Worm (Caenorhabditis elegans) whole organism, late embryonic: ENCODE results near the gene fbxa-71.

Experiments used
- C38D4.7 ChIP-seq: fragments of 200-800 bp; sonication (Bioruptor generic); optimal IDR thresholded peaks from 2 replicates; lab custom pipeline; 2018; ENCODE audit warnings: mild to moderate bottlenecking, missing genetic modification characterization, moderate library complexity, missing compliant biosample characterization
- K02D7.2 ChIP-seq: sonication (generic microtip); optimal IDR thresholded peaks from 2 replicates; lab custom pipeline; 2017; ENCODE audit warnings: mild to moderate bottlenecking, missing genetic modification characterization, missing compliant biosample characterization
- Y22D7AL.16 ChIP-seq: sonication (generic microtip); optimal IDR thresholded peaks from 2 replicates; lab custom pipeline; 2016; ENCODE audit warnings: missing genetic modification characterization, missing compliant biosample characterization
- ahr-1 ChIP-seq: sonication (generic microtip); optimal IDR thresholded peaks from 2 replicates; lab custom pipeline; 2016; ENCODE audit warnings: missing genetic modification characterization, missing compliant biosample characterization
- ama-1 ChIP-seq: fragments of 150-350 bp; optimal IDR thresholded peaks from 2 replicates; lab custom pipeline; 2014
- ceh-14 ChIP-seq: sonication (generic microtip); optimal IDR thresholded peaks from 2 replicates; lab custom pipeline; 2016; ENCODE audit warnings: missing genotype, missing genetic modification characterization, missing compliant biosample characterization
- ceh-18 ChIP-seq: sonication (generic microtip); optimal IDR thresholded peaks from 2 replicates; lab custom pipeline; 2016; ENCODE audit warnings: missing genetic modification characterization, missing compliant biosample characterization
- ceh-2 ChIP-seq: sonication (generic microtip); optimal IDR thresholded peaks from 2 replicates; lab custom pipeline; 2016; ENCODE audit warnings: missing genotype, missing genetic modification characterization, missing compliant biosample characterization
- ceh-24 ChIP-seq: sonication (generic microtip); optimal IDR thresholded peaks from 2 replicates; lab custom pipeline; 2016; ENCODE audit warnings: mild to moderate bottlenecking, missing genetic modification characterization, missing compliant biosample characterization
- ceh-30 ChIP-seq: fragments of 150-350 bp; optimal IDR thresholded peaks from 2 replicates; lab custom pipeline; 2014; ENCODE audit warnings: missing biosample characterization, missing genetic modification characterization
- ceh-31 ChIP-seq: sonication (generic microtip); optimal IDR thresholded peaks from 2 replicates; lab custom pipeline; 2016; ENCODE audit warnings: missing genetic modification characterization, missing compliant biosample characterization
- ceh-34 ChIP-seq: sonication (generic microtip); optimal IDR thresholded peaks from 2 replicates; lab custom pipeline; 2016; ENCODE audit warnings: mild to moderate bottlenecking, missing genetic modification characterization, missing compliant biosample characterization
- ceh-45 ChIP-seq: fragments of 200-800 bp; sonication (Bioruptor generic); IDR thresholded peaks from 2 replicates; pipeline ENCODE4 v1.3.6; 2022; ENCODE audit warnings: missing genetic modification reagents, missing genetic modification characterization, missing compliant biosample characterization
- ceh-48 ChIP-seq: sonication (generic microtip); optimal IDR thresholded peaks from 2 replicates; lab custom pipeline; 2016; ENCODE audit warnings: missing genetic modification characterization, inconsistent platforms, missing compliant biosample characterization
- che-1 ChIP-seq: sonication (generic microtip); optimal IDR thresholded peaks from 2 replicates; lab custom pipeline; 2016; ENCODE audit warnings: mild to moderate bottlenecking, missing genetic modification characterization, missing compliant biosample characterization
- dve-1 ChIP-seq: sonication (generic microtip); optimal IDR thresholded peaks from 2 replicates; lab custom pipeline; 2017; ENCODE audit warnings: antibody characterized with exemption, mild to moderate bottlenecking, missing genetic modification characterization, missing compliant biosample characterization
- fax-1 ChIP-seq: sonication (generic microtip); optimal IDR thresholded peaks from 2 replicates; lab custom pipeline; 2016; ENCODE audit warnings: missing genotype, missing genetic modification characterization, missing compliant biosample characterization
- fkh-10 ChIP-seq: fragments of 150-350 bp; optimal IDR thresholded peaks from 2 replicates; lab custom pipeline; 2014; ENCODE audit warnings: missing biosample characterization, missing genetic modification reagents, missing genetic modification characterization
- hlh-13 ChIP-seq: fragments of 200-800 bp; sonication (Bioruptor generic); optimal IDR thresholded peaks from 2 replicates; lab custom pipeline; 2018; ENCODE audit warnings: mild to moderate bottlenecking, missing genetic modification characterization, missing compliant biosample characterization
- hlh-15 ChIP-seq: sonication (generic microtip); optimal IDR thresholded peaks from 2 replicates; lab custom pipeline; 2016; ENCODE audit warnings: missing genetic modification characterization, missing compliant biosample characterization
- hlh-30 ChIP-seq: sonication (generic microtip); optimal IDR thresholded peaks from 2 replicates; lab custom pipeline; 2017; ENCODE audit warnings: antibody characterized with exemption, missing genetic modification characterization, missing compliant biosample characterization; ENCODE audit not compliant: insufficient read depth
- lim-6 ChIP-seq: sonication (generic microtip); optimal IDR thresholded peaks from 2 replicates; lab custom pipeline; 2016; ENCODE audit warnings: missing genetic modification characterization, missing compliant biosample characterization
- lin-11 ChIP-seq: fragments of 200-800 bp; sonication (Bioruptor generic); optimal IDR thresholded peaks from 2 replicates; lab custom pipeline; 2018; ENCODE audit warnings: mild to moderate bottlenecking, missing genetic modification characterization, missing compliant biosample characterization
- madf-2 ChIP-seq: sonication (generic microtip); optimal IDR thresholded peaks from 2 replicates; lab custom pipeline; 2017; ENCODE audit warnings: missing genetic modification characterization, missing compliant biosample characterization
- mec-3 ChIP-seq: sonication (generic microtip); optimal IDR thresholded peaks from 2 replicates; lab custom pipeline; 2016; ENCODE audit warnings: borderline replicate concordance, missing genetic modification characterization, missing compliant biosample characterization
- nhr-11 ChIP-seq: fragments of 150-350 bp; optimal IDR thresholded peaks from 2 replicates; lab custom pipeline; 2014; ENCODE audit warnings: missing biosample characterization, missing genetic modification characterization
- npax-4 ChIP-seq: sonication (generic microtip); optimal IDR thresholded peaks from 2 replicates; lab custom pipeline; 2016; ENCODE audit warnings: missing genetic modification characterization, missing compliant biosample characterization
- pag-3 ChIP-seq: sonication (generic microtip); optimal IDR thresholded peaks from 2 replicates; lab custom pipeline; 2016; ENCODE audit warnings: missing compliant biosample characterization, missing genetic modification characterization, borderline replicate concordance
- pat-9 ChIP-seq: fragments of 200-800 bp; sonication (Bioruptor generic); optimal IDR thresholded peaks from 2 replicates; lab custom pipeline; 2018; ENCODE audit warnings: mild to moderate bottlenecking, missing genetic modification characterization, moderate library complexity, missing compliant biosample characterization
- pax-1 ChIP-seq: fragments of 150-350 bp; optimal IDR thresholded peaks from 2 replicates; lab custom pipeline; 2014; ENCODE audit warnings: missing biosample characterization, missing genetic modification characterization
- pha-2 ChIP-seq: sonication (generic microtip); optimal IDR thresholded peaks from 2 replicates; lab custom pipeline; 2017; ENCODE audit warnings: mild to moderate bottlenecking, missing genetic modification characterization, missing compliant biosample characterization
- pha-4 ChIP-seq: fragments of 150-350 bp; optimal IDR thresholded peaks from 2 replicates; lab custom pipeline; 2018; ENCODE audit warnings: missing biosample characterization, missing genetic modification reagents, missing genetic modification characterization
- ref-2 ChIP-seq: sonication (generic microtip); optimal IDR thresholded peaks from 2 replicates; lab custom pipeline; 2016; ENCODE audit warnings: missing genetic modification characterization, missing compliant biosample characterization
- rnt-1 ChIP-seq: sonication (generic microtip); optimal IDR thresholded peaks from 2 replicates; lab custom pipeline; 2016; ENCODE audit warnings: missing genetic modification characterization, missing compliant biosample characterization
- sdc-2 ChIP-seq: sonication (generic microtip); optimal IDR thresholded peaks from 2 replicates; lab custom pipeline; 2016; ENCODE audit warnings: missing genotype, missing genetic modification characterization, missing compliant biosample characterization
- syd-9 ChIP-seq: sonication (generic microtip); optimal IDR thresholded peaks from 2 replicates; lab custom pipeline; 2016; ENCODE audit warnings: mild to moderate bottlenecking, missing genetic modification characterization, moderate library complexity, missing compliant biosample characterization
- ttx-3 ChIP-seq: sonication (generic microtip); optimal IDR thresholded peaks from 2 replicates; lab custom pipeline; 2016; ENCODE audit warnings: missing genetic modification reagents, missing genetic modification characterization, missing compliant biosample characterization
- unc-3 ChIP-seq, 2 experiments: fragments of 200-800 bp in 1 of 2; sonication (Bioruptor generic) in 1 of 2; sonication (generic microtip) in 1 of 2; conservative IDR thresholded peaks in 1 of 2; optimal IDR thresholded peaks in 1 of 2; 2 replicates each; pipeline versions ENCODE4 v1.3.6 to Lab custom; 2016 to 2022; ENCODE audit warnings: missing compliant biosample characterization in 2 of 2, missing genetic modification characterization in 2 of 2, missing genetic modification reagents in 1 of 2
- unc-42 ChIP-seq: sonication (generic microtip); optimal IDR thresholded peaks from 2 replicates; lab custom pipeline; 2016; ENCODE audit warnings: missing genotype, missing genetic modification characterization, missing compliant biosample characterization
- unc-55 ChIP-seq: sonication (generic microtip); optimal IDR thresholded peaks from 2 replicates; lab custom pipeline; 2017; ENCODE audit warnings: missing biosample characterization, missing genetic modification reagents, missing genetic modification characterization
- unc-86 ChIP-seq: sonication (generic microtip); optimal IDR thresholded peaks from 2 replicates; lab custom pipeline; 2016; ENCODE audit warnings: missing genetic modification characterization, missing compliant biosample characterization
- zip-5 ChIP-seq: sonication (generic microtip); optimal IDR thresholded peaks from 2 replicates; lab custom pipeline; 2016; ENCODE audit warnings: missing genetic modification characterization, missing compliant biosample characterization
- ztf-16 ChIP-seq: sonication (generic microtip); optimal IDR thresholded peaks from 2 replicates; lab custom pipeline; 2017; ENCODE audit warnings: missing genetic modification characterization, missing compliant biosample characterization

Gene fbxa-71

DNA sequence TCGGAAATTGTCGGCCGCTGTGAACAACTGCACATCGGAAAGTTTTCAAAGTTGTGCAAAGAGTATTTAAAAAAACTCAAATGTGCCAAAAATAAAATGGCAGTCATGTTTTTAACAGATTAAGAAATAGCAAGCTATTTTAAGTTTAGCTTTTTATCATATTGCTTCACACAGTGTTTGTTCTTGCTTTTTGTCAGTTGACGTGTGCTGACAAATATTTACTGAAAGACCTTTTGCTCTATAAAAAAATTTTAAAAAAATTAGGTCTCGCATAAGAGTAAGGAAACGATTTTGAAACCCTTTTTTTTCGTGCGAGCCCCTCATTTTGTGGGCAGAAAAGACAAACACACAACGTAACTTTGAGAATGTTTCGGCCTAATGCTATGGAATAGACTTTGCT is at the start of gene fbxa-71:
fbxa-71 (plus strand) TSS at position 301 of the 400 bp plus-strand sequence.
- no peak for TF ChIP-seq npax-4
- no peak for TF ChIP-seq Y22D7AL.16 (tag; lab: Kevin White, UChicago)
- TF ChIP-seq ceh-45 = no peak
- no peak for TF ChIP-seq ref-2
- TF ChIP-seq C38D4.7 = no peak
- no peak for TF ChIP-seq sdc-2 (tag; lab: Kevin White, UChicago)
- no peak for TF ChIP-seq ceh-48 (tag; lab: Kevin White, UChicago)
- no peak for TF ChIP-seq syd-9

DNA sequence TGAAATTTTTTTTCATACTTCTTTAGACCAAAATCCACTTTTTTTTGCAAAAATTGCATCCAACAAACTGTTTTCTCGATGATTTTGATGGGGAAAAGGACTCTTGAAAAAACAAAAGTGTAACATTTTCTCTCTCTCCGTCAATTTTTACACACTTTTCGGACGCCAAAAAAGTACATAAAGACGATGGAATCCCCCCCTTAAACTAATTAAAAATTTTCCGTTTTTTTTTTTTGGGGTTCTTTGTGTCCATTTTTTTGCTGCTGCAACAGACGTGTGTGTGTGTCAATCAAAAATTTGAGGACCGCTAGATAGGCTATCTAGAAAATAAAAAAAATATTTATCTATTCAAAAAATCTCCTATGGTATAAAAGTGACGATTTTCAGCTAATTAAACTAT is 47.8 kb upstream of the fbxa-71 start, which contains the start of gene C39B5.5:
C39B5.5 (plus strand) TSS at position 301 of the 400 bp plus-strand sequence.
- TF ChIP-seq unc-86 (tag; lab: Kevin White, UChicago) (no peak), ref-2 (no peak), Y22D7AL.16 (tag; lab: Kevin White, UChicago) (no peak), mec-3 (tag; lab: Kevin White, UChicago) (no peak), dve-1 (tag; lab: Kevin White, UChicago) (no peak), pat-9 (tag; lab: Kevin White, UChicago) (no peak), rnt-1 (no peak), zip-5 (tag; lab: Kevin White, UChicago) (no peak), ceh-14 (tag; lab: Kevin White, UChicago) (no peak), ceh-24 (tag; lab: Kevin White, UChicago) (no peak), ceh-48 (tag; lab: Kevin White, UChicago) (no peak), unc-42 (tag; lab: Kevin White, UChicago) (no peak), hlh-13 (no peak), hlh-30 (tag; lab: Kevin White, UChicago) (no peak)

DNA sequence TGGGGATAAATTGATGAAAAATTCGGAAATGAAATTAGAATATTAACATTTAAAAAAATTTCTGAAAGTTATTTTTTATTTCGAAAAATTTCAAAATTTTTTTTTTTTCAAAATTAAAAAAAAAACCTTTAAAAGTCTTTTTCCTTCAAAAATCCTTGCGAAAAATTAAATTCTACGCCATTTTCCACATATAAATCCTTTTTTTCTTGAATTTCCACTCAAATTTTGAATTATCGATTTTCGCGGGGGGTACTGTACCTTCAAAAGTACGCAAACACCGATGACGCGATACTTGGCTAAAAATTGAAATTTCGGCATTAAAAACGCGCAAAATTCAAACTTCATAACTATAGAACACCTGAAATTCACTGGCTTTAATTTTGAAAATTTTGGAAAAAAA is 45.0 kb upstream of the fbxa-71 start:
- TF ChIP-seq pha-4 = no peak
- no peak for TF ChIP-seq C38D4.7
- TF ChIP-seq che-1 (tag; lab: Kevin White, UChicago) = no peak
- TF ChIP-seq unc-55 = no peak

DNA sequence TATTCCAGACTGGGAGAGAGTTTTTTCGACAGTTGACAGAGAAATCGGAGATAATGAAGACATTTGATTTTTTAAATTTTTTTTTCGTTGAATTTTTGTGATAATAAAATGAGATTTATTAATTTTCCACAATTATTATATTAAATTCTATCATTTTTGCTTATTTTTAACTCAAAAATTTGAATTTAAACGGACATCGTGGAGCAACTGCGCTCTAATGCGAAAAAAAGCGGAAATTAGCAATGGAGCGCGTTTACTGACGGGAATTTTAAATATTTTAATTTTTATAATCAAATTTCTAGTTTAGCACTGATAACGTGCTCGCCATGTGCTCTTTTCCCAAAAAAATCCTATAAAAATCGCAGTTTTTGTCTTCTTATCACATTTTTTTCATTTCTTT is 44.5 kb upstream of the fbxa-71 start, which contains the start of gene C39B5.14:
C39B5.14 (plus strand) TSS at position 301 of the 400 bp plus-strand sequence.
- TF ChIP-seq pha-2 (tag; lab: Kevin White, UChicago) (no peak), ceh-31 (tag; lab: Kevin White, UChicago) (no peak), ttx-3 (tag; lab: Kevin White, UChicago) (no peak), K02D7.2 (tag; lab: Kevin White, UChicago) (no peak), ceh-2 (tag; lab: Kevin White, UChicago) (no peak), nhr-11 (tag; lab: Kevin White, UChicago) (no peak), hlh-13 (no peak), hlh-15 (no peak), ahr-1 (tag; lab: Kevin White, UChicago) (no peak), ama-1 (lab: Kevin White, UChicago) (no peak), rnt-1 (no peak), lin-11 (tag; lab: Kevin White, UChicago) (no peak)

DNA sequence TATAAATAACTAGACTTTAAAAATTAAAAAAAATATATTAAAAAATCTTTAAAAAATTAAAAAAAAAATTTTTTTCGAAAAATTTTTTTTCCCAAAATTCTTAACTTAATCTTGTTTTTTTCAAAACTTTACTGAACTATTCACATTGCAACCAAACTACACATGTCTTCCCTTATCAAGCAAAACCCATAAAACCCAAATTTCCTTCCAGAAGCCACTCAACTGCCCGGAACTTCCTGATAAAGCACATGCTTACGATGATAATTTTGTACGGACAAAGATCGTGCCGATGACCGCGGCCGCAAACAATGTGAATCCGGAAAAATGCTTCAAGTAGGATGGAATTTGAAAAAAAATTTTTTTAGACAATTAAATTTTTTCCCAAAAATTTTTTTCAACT is 43.3 kb upstream of the fbxa-71 start:
- TF ChIP-seq lim-6 (tag; lab: Kevin White, UChicago) (no peak), ztf-16 (tag; lab: Kevin White, UChicago) (no peak), fax-1 (tag; lab: Kevin White, UChicago) (no peak), madf-2 (tag; lab: Kevin White, UChicago) (no peak), ceh-18 (tag; lab: Kevin White, UChicago) (no peak), pag-3 (tag; lab: Kevin White, UChicago) (no peak), ceh-14 (tag; lab: Kevin White, UChicago) (no peak), unc-3 (GFP tag; conservative IDR thresholded peaks at IDR 0.05; lab: Robert Waterston, UW) (no peak), unc-3 (tag; optimal IDR thresholded peaks at IDR 0.05; lab: Kevin White, UChicago) (no peak), pax-1 (no peak), syd-9 (no peak), rnt-1 (no peak), ceh-48 (tag; lab: Kevin White, UChicago) (no peak), fkh-10 (GFP tag; lab: Kevin White, UChicago) (no peak), che-1 (tag; lab: Kevin White, UChicago) (no peak), ceh-30 (no peak), ceh-34 (tag; lab: Kevin White, UChicago) (no peak)
- TF ChIP-seq, all 69 proteins: peak for 0
